Worm (Caenorhabditis elegans) whole organism, early embryonic: ENCODE data around the gene C30F2.2.

ENCODE experiments used
- ceh-36 ChIP-seq: sonication (generic microtip); optimal IDR thresholded peaks from 2 replicates; lab custom pipeline; 2016; ENCODE audit warnings: missing genetic modification characterization, inconsistent platforms, missing compliant biosample characterization
- hmg-4 ChIP-seq: fragments of 200-800 bp; sonication (Bioruptor generic); optimal IDR thresholded peaks from 2 replicates; lab custom pipeline; 2018; ENCODE audit warnings: mild to moderate bottlenecking, missing genetic modification characterization, missing compliant biosample characterization
- hnd-1 ChIP-seq: sonication (generic microtip); optimal IDR thresholded peaks from 2 replicates; lab custom pipeline; 2016; ENCODE audit warnings: missing genetic modification characterization, missing compliant biosample characterization
- tbx-11 ChIP-seq: fragments of 200-800 bp; sonication (Bioruptor generic); IDR thresholded peaks from 2 replicates; pipeline ENCODE4 v1.3.6; 2022; ENCODE audit warnings: missing genetic modification characterization, missing compliant biosample characterization
- tra-4 ChIP-seq: sonication (generic microtip); optimal IDR thresholded peaks from 2 replicates; lab custom pipeline; 2017; ENCODE audit warnings: missing genetic modification characterization, missing compliant biosample characterization

- TF ChIP-seq hmg-4 (GFP tag; lab: Kevin White, UChicago) (no peak), tra-4 (tag; lab: Kevin White, UChicago) (no peak), hnd-1 (no peak), ceh-36 (tag; lab: Kevin White, UChicago) (no peak), tbx-11 (GFP tag; lab: Robert Waterston, UW) (no peak)
These were observed 6.3 kb downstream of the C30F2.2 start for ce11 chrX:16078695-16079094.
